Fruit fly (Drosophila melanogaster): ENCODE results near the gene CHMP2B.
A peak's percentile ranks its signal among the peaks of the same experiment; 100 is the strongest.

The CHMP2B gene

DNA sequence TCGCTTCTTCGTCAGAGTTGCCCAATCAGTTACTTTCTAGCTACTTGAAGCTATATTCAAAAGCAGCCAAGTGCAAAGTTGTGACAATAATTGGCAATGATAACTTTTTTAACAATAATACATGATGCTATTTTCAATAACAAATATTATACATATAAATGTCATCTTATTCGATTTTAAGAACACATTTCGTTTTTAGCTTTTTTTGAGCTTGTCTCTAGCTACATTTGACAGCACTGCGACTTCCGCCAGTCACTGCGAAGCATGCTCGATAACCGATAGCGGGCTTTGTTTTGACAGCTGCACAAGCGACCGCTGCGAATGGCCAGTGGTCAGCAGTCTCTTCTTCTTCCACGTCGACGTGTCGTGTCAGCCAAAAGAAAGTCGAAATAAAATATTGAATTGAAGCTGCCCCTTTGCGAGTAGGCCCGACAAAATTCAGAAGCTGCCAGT is 13.0 kb downstream of the CHMP2B start, which contains the start of the genes Gen and Srp54k (continued):
- TF ChIP-seq CG2202 (tag; optimal IDR thresholded peaks at IDR 0.05) (no peak), CG11398 (GFP tag; optimal IDR thresholded peaks at IDR 0.05) (no peak), GATAe (GFP tag; conservative IDR thresholded peaks at IDR 0.05) (no peak), da (GFP tag; optimal IDR thresholded peaks at IDR 0.05) (peak; percentile 77), Xrp1 (GFP tag; IDR thresholded peaks at IDR 0.05) (peak; percentile 65), cas (GFP tag; IDR thresholded peaks at IDR 0.05) (no peak), CG32532 (GFP tag; IDR thresholded peaks at IDR 0.05) (peak; percentile 43), Jarid2 (GFP tag; optimal IDR thresholded peaks at IDR 0.05) (peak; percentile 51), unpg (GFP tag; optimal IDR thresholded peaks at IDR 0.05) (no peak), ken (GFP tag; IDR thresholded peaks at IDR 0.05) (no peak), dysf (GFP tag; IDR thresholded peaks at IDR 0.05) (peak; percentile 58), nmo (GFP tag; optimal IDR thresholded peaks at IDR 0.05) (peak; percentile 74), kay (GFP tag; optimal IDR thresholded peaks at IDR 0.05) (no peak), CG11247 (GFP tag; IDR thresholded peaks at IDR 0.05) (no peak), tin (GFP tag; optimal IDR thresholded peaks at IDR 0.05) (no peak), lab (GFP tag; optimal IDR thresholded peaks at IDR 0.05) (no peak), CG2120 (GFP tag; optimal IDR thresholded peaks at IDR 0.05) (peak; percentile 57), CG1792 (GFP tag; optimal IDR thresholded peaks at IDR 0.05) (no peak), Pdp1 (GFP tag; optimal IDR thresholded peaks at IDR 0.05) (no peak), zf30C (GFP tag; optimal IDR thresholded peaks at IDR 0.05) (no peak), Blimp-1 (GFP tag; optimal IDR thresholded peaks at IDR 0.05) (no peak), Atf-2 (GFP tag; optimal IDR thresholded peaks at IDR 0.05) (no peak), Chrac-16 (GFP tag; optimal IDR thresholded peaks at IDR 0.05) (peak; percentile 35), CG34224 (GFP tag; IDR thresholded peaks at IDR 0.05; ENCODE audit: partially characterized antibody) (no peak), abd-A (tag; optimal IDR thresholded peaks at IDR 0.05) (no peak), Atf6 (GFP tag; IDR thresholded peaks at IDR 0.05) (no peak), nom (GFP tag; optimal IDR thresholded peaks at IDR 0.05) (no peak), unc-4 (GFP tag; IDR thresholded peaks at IDR 0.05; ENCODE audit: partially characterized antibody) (no peak), caup (GFP tag; optimal IDR thresholded peaks at IDR 0.05; ENCODE audit: severe bottlenecking) (peak; percentile 13), wdn (GFP tag; IDR thresholded peaks at IDR 0.05) (no peak), Nf-YA (GFP tag; IDR thresholded peaks at IDR 0.05) (no peak), CG7372 (GFP tag; IDR thresholded peaks at IDR 0.05) (no peak), Usf (GFP tag; optimal IDR thresholded peaks at IDR 0.05) (no peak), Dip3 (GFP tag; optimal IDR thresholded peaks at IDR 0.05) (peak; percentile 25), NFAT (GFP tag; IDR thresholded peaks at IDR 0.05) (0 out of 2 replicates have a peak, but pooled peaks have one; percentile 6), CG12744 (GFP tag; optimal IDR thresholded peaks at IDR 0.05) (peak; percentile 20), ATbp (GFP tag; optimal IDR thresholded peaks at IDR 0.05) (no peak), CG14965 (GFP tag; optimal IDR thresholded peaks at IDR 0.05; ENCODE audit: borderline replicate concordance) (no peak), B-H2 (GFP tag; optimal IDR thresholded peaks at IDR 0.05) (peak; percentile 46), CG10543 (GFP tag; optimal IDR thresholded peaks at IDR 0.05) (peak; percentile 39), croc (GFP tag; conservative IDR thresholded peaks at IDR 0.05) (peak; percentile 38; the same call in 2 of the 3 replicates), gcm (GFP tag; optimal IDR thresholded peaks at IDR 0.05) (no peak), CG1529 (GFP tag; optimal IDR thresholded peaks at IDR 0.05) (no peak)

Data from whole organism, embryonic.